Fruit fly (Drosophila melanogaster) whole organism: Measurements from ENCODE around the gene Dpp10.
A peak's percentile ranks its signal among the peaks of the same experiment; 100 is the strongest.

Source experiments
- CG8478 ChIP-seq: fragments of >200 bp; optimal IDR thresholded peaks from 2 replicates; lab custom pipeline; 2018; ENCODE audit warnings: inconsistent platforms
- Dll ChIP-seq: fragments of >200 bp; optimal IDR thresholded peaks from 2 replicates; lab custom pipeline; 2017
- EcR ChIP-seq, 2 experiments: fragments of >200 bp; optimal IDR thresholded peaks; 2 replicates each; lab custom pipeline; 2017; ENCODE audit warnings: missing biosample characterization in 2 of 2, missing genetic modification characterization in 2 of 2, missing genetic modification reagents in 2 of 2
- pan ChIP-seq: fragments of >200 bp; optimal IDR thresholded peaks from 2 replicates; lab custom pipeline; 2017
- psq ChIP-seq: fragments of >200 bp; optimal IDR thresholded peaks from 2 replicates; lab custom pipeline; 2017
- usp ChIP-seq: fragments of >200 bp; optimal IDR thresholded peaks from 2 replicates; lab custom pipeline; 2017; ENCODE audit warnings: missing biosample characterization, missing genetic modification characterization, mixed read lengths

Gene Dpp10

DNA sequence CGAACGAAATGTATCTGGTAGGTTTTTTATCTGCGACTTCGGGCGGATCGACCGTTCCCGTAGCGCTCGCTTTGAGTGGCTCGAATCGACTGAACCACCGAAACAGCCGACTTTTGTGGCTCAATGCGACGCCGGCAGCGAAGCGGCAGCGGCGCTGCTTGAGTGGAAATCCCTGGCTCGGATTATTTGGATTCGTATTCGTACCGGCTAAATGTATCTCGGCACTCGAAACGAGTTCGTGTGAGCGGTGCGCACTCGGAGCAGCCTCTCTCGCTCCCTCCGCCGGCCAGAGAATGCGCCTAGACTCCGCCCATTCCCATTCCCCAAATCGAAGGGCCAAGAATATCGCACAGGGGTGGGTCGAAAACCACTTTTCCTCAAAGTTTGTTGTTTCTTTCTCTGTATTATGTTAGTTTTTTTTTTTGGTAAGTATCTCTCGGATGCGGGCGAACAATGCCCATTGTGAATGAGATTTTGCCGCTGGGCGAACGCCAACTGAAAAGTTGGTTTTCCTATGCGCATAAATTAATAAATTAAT lies 64.8 kb downstream of the Dpp10 start:
- TF ChIP-seq EcR (GFP tag; optimal IDR thresholded peaks at IDR 0.05; lab: Kevin White, UChicago) (no peak), Dll (lab: Kevin White, UChicago) (peak; percentile 27), psq (lab: Kevin White, UChicago) (no peak), CG8478 (no peak), pan (lab: Kevin White, UChicago) (no peak), usp (no peak)

DNA sequence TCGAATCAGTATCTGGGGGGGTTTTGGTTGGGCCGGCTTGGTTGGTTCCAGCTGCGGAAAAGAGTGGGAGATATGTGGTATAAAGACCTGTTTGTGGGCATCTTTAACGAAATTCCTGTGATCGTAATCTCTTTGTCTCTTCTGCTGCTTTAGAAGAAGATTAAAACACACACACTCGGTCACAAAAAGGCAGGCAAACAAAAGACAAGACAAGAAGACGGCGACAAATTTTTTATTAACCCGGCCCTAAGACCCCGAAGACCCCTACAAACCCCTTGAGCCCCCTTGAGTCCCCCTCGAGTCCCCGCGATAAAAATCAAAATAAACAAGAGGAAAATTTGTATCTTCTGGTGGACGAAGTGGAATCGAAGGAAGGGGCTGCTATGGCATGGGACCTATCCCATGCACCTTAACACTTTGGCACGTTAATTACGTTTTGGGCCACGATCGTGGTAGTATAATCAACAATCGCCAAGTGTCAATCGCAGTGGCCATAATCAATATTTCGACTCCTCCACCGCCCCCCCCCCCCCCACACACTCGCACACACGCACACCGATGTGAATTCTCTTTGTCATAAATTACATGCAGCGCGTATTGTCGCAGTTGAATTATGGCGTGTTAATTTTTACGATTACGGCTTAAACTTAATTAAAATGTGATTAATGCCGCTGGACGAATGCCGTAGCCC lies 66.6 kb downstream of the Dpp10 start:
- no peak for TF ChIP-seq psq (lab: Kevin White, UChicago)
- TF ChIP-seq Dll (lab: Kevin White, UChicago): no peak
- TF ChIP-seq CG8478: no peak
- no peak for TF ChIP-seq EcR (GFP tag; optimal IDR thresholded peaks at IDR 0.05; lab: Kevin White, UChicago)
- no peak for TF ChIP-seq pan (lab: Kevin White, UChicago)
- TF ChIP-seq usp: no peak

DNA sequence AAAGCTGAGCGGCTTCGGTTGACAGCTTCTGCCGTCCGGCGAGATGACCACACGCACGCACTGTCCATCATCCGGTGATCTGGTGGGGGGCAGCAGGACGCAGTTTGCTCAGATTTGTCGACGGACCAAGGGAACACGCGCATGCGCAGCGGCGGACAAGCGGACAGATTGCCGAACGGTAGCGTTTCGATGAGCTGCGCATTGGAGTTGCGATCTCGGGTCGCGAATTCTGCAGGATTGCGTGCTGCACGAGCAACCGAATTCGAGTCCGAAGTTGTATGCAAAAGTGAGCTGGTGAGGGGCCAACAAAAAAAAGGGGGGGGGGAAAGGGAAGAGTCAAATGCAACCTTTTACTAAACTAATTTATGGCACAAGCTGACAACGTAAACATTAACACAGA lies 67.1 kb downstream of the Dpp10 start:
- TF ChIP-seq psq (lab: Kevin White, UChicago): no peak
- TF ChIP-seq EcR (GFP tag; optimal IDR thresholded peaks at IDR 0.05; lab: Kevin White, UChicago): no peak
- TF ChIP-seq CG8478: no peak
- no peak for TF ChIP-seq Dll (lab: Kevin White, UChicago)
- no peak for TF ChIP-seq pan (lab: Kevin White, UChicago)
- TF ChIP-seq usp: no peak

DNA sequence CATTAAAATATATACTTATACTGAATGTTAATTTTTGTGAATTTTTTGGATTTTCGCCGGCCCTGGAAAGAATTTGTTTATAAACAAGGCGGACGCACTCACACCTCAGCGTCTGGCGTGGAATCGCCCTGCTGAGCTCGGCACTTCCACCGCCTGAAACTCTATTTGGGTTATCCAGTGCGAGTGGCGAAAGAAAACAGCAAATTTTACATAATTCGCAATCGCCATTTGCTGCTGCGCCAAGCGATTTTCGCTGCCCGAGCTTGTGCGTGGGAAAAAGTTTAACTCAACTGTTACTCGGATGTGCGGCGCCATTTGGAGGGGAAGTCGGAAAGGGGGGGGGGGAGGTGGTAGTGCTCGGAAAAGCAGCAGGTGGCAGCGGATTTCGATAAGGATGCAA lies 67.9 kb downstream of the Dpp10 start:
- no peak for TF ChIP-seq usp
- TF ChIP-seq Dll (lab: Kevin White, UChicago): no peak
- TF ChIP-seq CG8478: no peak
- TF ChIP-seq psq (lab: Kevin White, UChicago): no peak
- no peak for TF ChIP-seq pan (lab: Kevin White, UChicago)
- no peak for TF ChIP-seq EcR (GFP tag; optimal IDR thresholded peaks at IDR 0.05; lab: Kevin White, UChicago)

DNA sequence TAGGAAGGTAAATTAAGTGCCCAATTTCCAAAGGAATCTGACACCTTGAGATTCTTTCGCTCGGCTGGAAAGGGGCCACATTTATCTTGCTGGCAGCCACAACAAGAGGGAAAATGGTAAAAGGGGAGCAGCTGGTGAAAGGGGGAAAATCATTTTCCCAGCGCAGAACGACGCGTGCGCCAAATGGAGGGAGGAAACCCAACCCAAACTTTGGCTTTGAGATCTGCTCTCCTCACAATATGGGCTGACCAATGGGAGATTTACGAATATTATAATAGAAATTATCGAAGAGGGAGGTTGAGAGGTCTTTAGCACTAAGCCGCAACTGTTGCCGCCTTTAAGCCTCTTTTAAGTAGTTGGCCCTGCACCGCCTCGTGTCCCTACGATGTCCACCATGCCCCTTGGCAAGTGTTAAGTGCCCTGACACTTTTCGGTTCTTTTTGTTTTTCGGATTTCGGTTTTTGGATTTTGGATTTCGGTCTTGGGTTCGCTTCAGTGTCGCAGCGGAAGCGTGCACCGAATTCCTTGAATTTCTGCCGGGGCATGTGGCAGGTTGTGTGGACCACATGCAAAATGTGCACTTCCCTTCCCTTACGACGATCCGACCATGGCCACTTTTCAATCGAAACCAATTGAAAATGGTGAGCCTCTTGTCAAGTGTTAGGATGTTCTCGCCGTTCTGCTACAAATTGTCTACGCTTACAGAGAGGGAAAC lies 68.7 kb downstream of the Dpp10 start:
- TF ChIP-seq pan (lab: Kevin White, UChicago) (no peak), psq (lab: Kevin White, UChicago) (no peak), EcR (GFP tag; optimal IDR thresholded peaks at IDR 0.05; lab: Kevin White, UChicago) (no peak), CG8478 (no peak), Dll (lab: Kevin White, UChicago) (no peak), usp (no peak)

DNA sequence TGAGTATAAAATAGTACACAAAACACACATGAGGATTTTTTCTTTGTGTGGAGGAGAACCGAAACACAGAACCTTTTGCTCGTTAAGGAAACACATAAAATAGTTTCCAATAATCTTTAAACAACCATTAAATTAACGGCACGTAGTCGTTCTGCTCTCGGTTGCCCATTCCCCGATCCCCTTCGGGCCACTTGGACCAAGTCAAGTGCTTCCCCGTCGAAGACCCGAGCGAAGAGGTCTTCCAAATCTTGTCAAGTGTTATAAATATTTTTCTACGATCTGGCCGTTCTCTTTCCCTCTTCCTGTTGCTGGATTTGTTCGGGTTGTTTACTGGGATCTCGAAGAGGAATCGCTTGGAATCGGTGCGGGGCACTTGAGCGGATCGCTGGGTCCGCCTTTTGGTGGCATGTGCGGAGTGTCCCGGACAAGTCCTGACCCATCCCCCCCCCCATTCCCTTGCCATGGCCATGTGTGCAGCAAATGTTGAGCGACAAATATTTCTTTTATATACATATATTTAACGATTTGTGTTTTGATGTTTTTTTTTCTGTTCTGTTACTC lies 69.8 kb downstream of the Dpp10 start:
- TF ChIP-seq psq (lab: Kevin White, UChicago) (no peak), EcR (GFP tag; optimal IDR thresholded peaks at IDR 0.05; lab: Kevin White, UChicago) (no peak), Dll (lab: Kevin White, UChicago) (no peak), pan (lab: Kevin White, UChicago) (no peak), CG8478 (no peak), usp (no peak)

DNA sequence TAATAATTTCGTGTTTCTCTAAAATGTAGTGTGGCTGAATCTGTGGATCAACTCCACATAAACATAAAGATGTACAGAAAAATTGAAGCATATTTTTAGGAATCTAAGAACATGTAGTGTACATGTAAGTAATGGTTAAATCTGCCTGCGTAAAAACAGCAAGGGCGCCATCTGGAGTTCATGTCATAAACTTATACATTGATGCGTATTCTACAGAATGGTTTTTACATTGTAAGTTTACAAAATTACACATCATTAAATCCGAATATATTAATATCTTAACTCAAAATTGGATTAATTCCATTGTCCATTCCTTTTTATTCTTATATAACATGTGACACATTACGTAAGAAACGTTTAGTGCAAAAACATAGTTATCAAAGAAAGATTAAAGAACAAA lies 73.9 kb downstream of the Dpp10 start:
- TF ChIP-seq CG8478: no peak
- TF ChIP-seq Dll (lab: Kevin White, UChicago): no peak
- no peak for TF ChIP-seq pan (lab: Kevin White, UChicago)
- TF ChIP-seq EcR (GFP tag; optimal IDR thresholded peaks at IDR 0.05; lab: Kevin White, UChicago): no peak
- no peak for TF ChIP-seq usp
- TF ChIP-seq psq (lab: Kevin White, UChicago): no peak
